Worm (Caenorhabditis elegans) whole organism, L1 larva: ENCODE measurements around the gene F35H10.3.
A peak's percentile ranks its signal among the peaks of the same experiment; 100 is the strongest.

Source experiments
- Y116A8C.19 ChIP-seq: sonication (generic microtip); optimal IDR thresholded peaks from 2 replicates; lab custom pipeline; 2016; ENCODE audit warnings: missing compliant biosample characterization, missing genetic modification characterization, borderline replicate concordance
- blmp-1 ChIP-seq: fragments of 150-350 bp; optimal IDR thresholded peaks from 2 replicates; lab custom pipeline; 2014; ENCODE audit warnings: missing biosample characterization, missing genetic modification characterization
- ceh-63 ChIP-seq: fragments of 200-800 bp; sonication (Bioruptor generic); optimal IDR thresholded peaks from 2 replicates; lab custom pipeline; 2018; ENCODE audit warnings: mild to moderate bottlenecking, missing genetic modification characterization, missing compliant biosample characterization
- ceh-90 ChIP-seq: sonication (generic microtip); optimal IDR thresholded peaks from 2 replicates; lab custom pipeline; 2016; ENCODE audit warnings: missing genetic modification characterization, missing compliant biosample characterization
- efl-1 ChIP-seq, 4 experiments: fragments of 150-350 bp; optimal IDR thresholded peaks in 3 of 4; peaks in 1 of 4; 1 replicate in 1 of 4; 2 replicates in 3 of 4; lab custom pipeline; 2014; ENCODE audit warnings: missing biosample characterization in 2 of 4, missing genetic modification characterization in 2 of 4, missing genetic modification reagents in 2 of 4
- efl-3 ChIP-seq: fragments of 200-800 bp; sonication (Bioruptor generic); optimal IDR thresholded peaks from 2 replicates; lab custom pipeline; 2018; ENCODE audit warnings: mild to moderate bottlenecking, missing genetic modification characterization, missing compliant biosample characterization
- elt-2 ChIP-seq: sonication (generic microtip); optimal IDR thresholded peaks from 2 replicates; lab custom pipeline; 2016; ENCODE audit warnings: missing genetic modification characterization, mild to moderate bottlenecking, inconsistent platforms, missing compliant biosample characterization, missing genetic modification reagents
- elt-3 ChIP-seq, 6 experiments: fragments of 150-350 bp in 1 of 6; sonication (generic microtip); optimal IDR thresholded peaks; 2 replicates each; lab custom pipeline; 2017 to 2018; ENCODE audit warnings: missing biosample characterization in 6 of 6, missing genetic modification characterization in 6 of 6, inconsistent platforms in 1 of 6
- ets-5 ChIP-seq: fragments of 200-800 bp; sonication (Bioruptor generic); IDR thresholded peaks from 2 replicates; pipeline ENCODE4 v1.3.6; 2022; ENCODE audit warnings: missing genetic modification characterization, missing compliant biosample characterization
- jun-1 ChIP-seq: fragments of 150-350 bp; optimal IDR thresholded peaks from 2 replicates; lab custom pipeline; 2014; ENCODE audit warnings: missing biosample characterization, missing genetic modification reagents, missing genetic modification characterization
- lin-14 ChIP-seq: fragments of 200-800 bp; sonication (Bioruptor generic); optimal IDR thresholded peaks from 2 replicates; lab custom pipeline; 2018; ENCODE audit warnings: mild to moderate bottlenecking, missing genetic modification characterization, moderate library complexity, missing compliant biosample characterization
- lin-35 ChIP-seq, 2 experiments: fragments of 150-350 bp; optimal IDR thresholded peaks; 2 replicates each; lab custom pipeline; 2014; ENCODE audit warnings: missing biosample characterization in 2 of 2, missing genetic modification characterization in 2 of 2, missing genetic modification reagents in 2 of 2
- lin-39 ChIP-seq: fragments of 150-350 bp; optimal IDR thresholded peaks from 2 replicates; lab custom pipeline; 2014; ENCODE audit warnings: missing biosample characterization, missing genetic modification reagents, missing genetic modification characterization
- lir-3 ChIP-seq: sonication (generic microtip); optimal IDR thresholded peaks from 2 replicates; lab custom pipeline; 2016; ENCODE audit warnings: mild to moderate bottlenecking, missing genetic modification characterization, moderate library complexity, missing compliant biosample characterization; ENCODE audit not compliant: poor library complexity
- lsy-2 ChIP-seq, 2 experiments: fragments of 150-350 bp; optimal IDR thresholded peaks; 2 replicates each; lab custom pipeline; 2014; ENCODE audit warnings: missing biosample characterization in 2 of 2, missing genetic modification characterization in 2 of 2
- nhr-11 ChIP-seq: fragments of 150-350 bp; optimal IDR thresholded peaks from 2 replicates; lab custom pipeline; 2014; ENCODE audit warnings: missing biosample characterization, missing genetic modification characterization
- nhr-12 ChIP-seq: sonication (generic microtip); optimal IDR thresholded peaks from 2 replicates; lab custom pipeline; 2017; ENCODE audit warnings: missing biosample characterization, missing genetic modification characterization
- nhr-28 ChIP-seq: fragments of 150-350 bp; optimal IDR thresholded peaks from 2 replicates; lab custom pipeline; 2014; ENCODE audit warnings: missing biosample characterization, missing genetic modification characterization
- nhr-47 ChIP-seq: sonication (generic microtip); optimal IDR thresholded peaks from 2 replicates; lab custom pipeline; 2016; ENCODE audit warnings: mild to moderate bottlenecking, missing genetic modification characterization, moderate library complexity, missing compliant biosample characterization
- nhr-76 ChIP-seq: sonication (generic microtip); optimal IDR thresholded peaks from 2 replicates; lab custom pipeline; 2017; ENCODE audit warnings: missing biosample characterization, missing genetic modification characterization
- nhr-77 ChIP-seq: fragments of 150-350 bp; optimal IDR thresholded peaks from 2 replicates; lab custom pipeline; 2014; ENCODE audit warnings: missing biosample characterization, missing genetic modification characterization
- nhr-90 ChIP-seq: sonication (generic microtip); optimal IDR thresholded peaks from 2 replicates; lab custom pipeline; 2016; ENCODE audit warnings: mild to moderate bottlenecking, missing genetic modification characterization, missing compliant biosample characterization; ENCODE audit not compliant: poor library complexity
- pax-3 ChIP-seq: fragments of 200-800 bp; sonication (Bioruptor generic); optimal IDR thresholded peaks from 2 replicates; lab custom pipeline; 2018; ENCODE audit warnings: mild to moderate bottlenecking, missing genetic modification characterization, moderate library complexity, missing compliant biosample characterization
- pqm-1 ChIP-seq: sonication (generic microtip); optimal IDR thresholded peaks from 3 replicates; lab custom pipeline; 2017; ENCODE audit warnings: missing biosample characterization, missing genetic modification characterization
- rnt-1 ChIP-seq: sonication (generic microtip); optimal IDR thresholded peaks from 2 replicates; lab custom pipeline; 2016; ENCODE audit warnings: mild to moderate bottlenecking, missing genetic modification characterization, moderate library complexity, missing compliant biosample characterization
- snpc-4 ChIP-seq: fragments of 150-350 bp; optimal IDR thresholded peaks from 2 replicates; lab custom pipeline; 2014; ENCODE audit warnings: missing biosample characterization, missing genetic modification characterization
- sptf-1 ChIP-seq: fragments of 150-350 bp; optimal IDR thresholded peaks from 2 replicates; lab custom pipeline; 2014; ENCODE audit warnings: missing biosample characterization, missing genetic modification characterization
- swsn-7 ChIP-seq: sonication (generic microtip); optimal IDR thresholded peaks from 2 replicates; lab custom pipeline; 2016; ENCODE audit warnings: missing genetic modification characterization, missing compliant biosample characterization
- tbx-2 ChIP-seq: sonication (generic microtip); optimal IDR thresholded peaks from 2 replicates; lab custom pipeline; 2016; ENCODE audit warnings: missing genetic modification characterization, missing compliant biosample characterization
- unc-86 ChIP-seq: sonication (generic microtip); optimal IDR thresholded peaks from 2 replicates; lab custom pipeline; 2016; ENCODE audit warnings: missing genetic modification characterization, missing compliant biosample characterization
- unc-98 ChIP-seq: fragments of 200-800 bp; sonication (Bioruptor generic); IDR thresholded peaks from 2 replicates; pipeline ENCODE4 v1.3.6; 2022; ENCODE audit warnings: missing genetic modification characterization, missing compliant biosample characterization
- xbp-1 ChIP-seq: sonication (generic microtip); optimal IDR thresholded peaks from 2 replicates; lab custom pipeline; 2016; ENCODE audit warnings: missing genetic modification characterization, missing compliant biosample characterization
- ztf-11 ChIP-seq, 2 experiments: sonication (generic microtip); optimal IDR thresholded peaks; 2 replicates each; lab custom pipeline; 2016 to 2017; ENCODE audit warnings: missing genetic modification characterization in 2 of 2, missing biosample characterization in 1 of 2, missing compliant biosample characterization in 1 of 2

F35H10.3 gene

ce11 chrIV:8333988-8334863, 8.5 kb downstream of the F35H10.3 start, which contains the start of gene his-32 (continued):
- no peak for TF ChIP-seq ceh-90 (tag; lab: Kevin White, UChicago)
- peak; percentile 75 for TF ChIP-seq lin-14 (GFP tag; lab: Kevin White, UChicago)
- TF ChIP-seq pqm-1 (tag; lab: Kevin White, UChicago), result no peak
- peak; percentile 65 for TF ChIP-seq blmp-1
- peak; percentile 59 for TF ChIP-seq nhr-90
- no peak for TF ChIP-seq nhr-12 (tag; lab: Kevin White, UChicago)
- TF ChIP-seq xbp-1, result peak; percentile 39
- no peak for TF ChIP-seq ceh-63
- peak; percentile 62 for TF ChIP-seq nhr-47
- peak; percentile 56 for TF ChIP-seq lir-3
- TF ChIP-seq lin-35 (GFP tag; optimal IDR thresholded peaks at IDR 0.05; lab: Kevin White, UChicago), result peak in 1 of 2 experiments; percentile 18

ce11 chrIV:8339636-8340035, 13.9 kb downstream of the F35H10.3 start, which contains the start of gene lgc-6:
Gene lgc-6 (plus strand): TSS chrIV:8339936.
- TF ChIP-seq nhr-47, result no peak
- no peak for TF ChIP-seq sptf-1
- no peak for TF ChIP-seq nhr-28 (tag; lab: Kevin White, UChicago)

ce11 chrIV:8342385-8342784, 16.6 kb downstream of the F35H10.3 start, which contains the start of gene lgc-5:
Gene lgc-5 (plus strand): TSS chrIV:8342685.
- TF ChIP-seq rnt-1 (tag; lab: Kevin White, UChicago), result no peak
- TF ChIP-seq nhr-11 (tag; lab: Kevin White, UChicago), result no peak
- TF ChIP-seq pax-3 (tag; lab: Kevin White, UChicago), result no peak
- no peak for TF ChIP-seq unc-98 (GFP tag; lab: Robert Waterston, UW)
- TF ChIP-seq unc-86 (tag; lab: Kevin White, UChicago), result no peak
- TF ChIP-seq ceh-63, result no peak
- no peak for TF ChIP-seq nhr-76 (tag; lab: Kevin White, UChicago)
- no peak for TF ChIP-seq xbp-1
- no peak for TF ChIP-seq nhr-77 (tag; lab: Kevin White, UChicago)
- TF ChIP-seq Y116A8C.19 (tag; lab: Kevin White, UChicago), result no peak
- TF ChIP-seq elt-2 (tag; lab: Kevin White, UChicago), result no peak
- no peak for TF ChIP-seq lsy-2 (tag; optimal IDR thresholded peaks at IDR 0.05; lab: Kevin White, UChicago)
- TF ChIP-seq jun-1 (tag; lab: Kevin White, UChicago), result no peak
- no peak for TF ChIP-seq ztf-11 (tag; optimal IDR thresholded peaks at IDR 0.05; lab: Kevin White, UChicago)
- no peak for TF ChIP-seq tbx-2
- TF ChIP-seq ets-5 (GFP tag; lab: Robert Waterston, UW), result no peak
- TF ChIP-seq efl-1 (optimal IDR thresholded peaks at IDR 0.05; lab: Kevin White, UChicago), result no peak
- no peak for TF ChIP-seq efl-1 (GFP tag; optimal IDR thresholded peaks at IDR 0.05 in 1 of 2; lab: Kevin White, UChicago)
- TF ChIP-seq lin-39 (tag; lab: Kevin White, UChicago), result no peak
- no peak for TF ChIP-seq snpc-4 (tag; lab: Kevin White, UChicago)
- no peak for TF ChIP-seq swsn-7 (tag; lab: Kevin White, UChicago)
- TF ChIP-seq, all 84 proteins: peak for 0

ce11 chrIV:8345518-8345917, 19.8 kb downstream of the F35H10.3 start, which contains the start of gene F17E9.5:
Gene F17E9.5 (plus strand): TSS chrIV:8345818.
- TF ChIP-seq swsn-7 (tag; lab: Kevin White, UChicago) (no peak), tbx-2 (no peak), efl-1 (optimal IDR thresholded peaks at IDR 0.05; lab: Kevin White, UChicago) (no peak), efl-1 (GFP tag; optimal IDR thresholded peaks at IDR 0.05 in 1 of 2; lab: Kevin White, UChicago) (no peak), nhr-76 (tag; lab: Kevin White, UChicago) (no peak), efl-3 (GFP tag; lab: Kevin White, UChicago) (no peak), ceh-90 (tag; lab: Kevin White, UChicago) (no peak), elt-3 (tag; optimal IDR thresholded peaks at IDR 0.05; lab: Kevin White, UChicago) (no peak)
